Fruit fly (Drosophila melanogaster) whole organism, embryonic: Measurements from ENCODE around the gene unc-119.

Experiments
- Bteb2 ChIP-seq: fragments of 200-800 bp; sonication (Bioruptor generic); optimal IDR thresholded peaks from 2 replicates; lab custom pipeline; 2016; ENCODE audit warnings: missing biosample characterization, missing genetic modification characterization
- CG1024 ChIP-seq: fragments of 200-800 bp; sonication (Bioruptor generic); IDR thresholded peaks from 2 replicates; pipeline ENCODE4 v1.3.6; 2022; ENCODE audit warnings: missing biosample characterization, missing genetic modification characterization
- CG10366 ChIP-seq: fragments of 200-800 bp; sonication (Bioruptor generic); IDR thresholded peaks from 2 replicates; pipeline ENCODE4 v1.3.6; 2022; ENCODE audit warnings: missing biosample characterization, missing genetic modification characterization
- CG10462 ChIP-seq: fragments of 200-800 bp; sonication (Bioruptor generic); optimal IDR thresholded peaks from 2 replicates; lab custom pipeline; 2016; ENCODE audit warnings: missing biosample characterization, missing genetic modification characterization
- CG10979 ChIP-seq: fragments of 200-800 bp; sonication (Bioruptor generic); optimal IDR thresholded peaks from 2 replicates; lab custom pipeline; 2018; ENCODE audit warnings: missing biosample characterization, mild to moderate bottlenecking, missing genetic modification characterization, moderate library complexity
- CG13424 ChIP-seq: fragments of 200-800 bp; sonication (Bioruptor generic); optimal IDR thresholded peaks from 2 replicates; lab custom pipeline; 2019; ENCODE audit warnings: missing biosample characterization, mild to moderate bottlenecking, missing genetic modification characterization, moderate library complexity
- CG1792 ChIP-seq: fragments of 200-800 bp; sonication (Bioruptor generic); optimal IDR thresholded peaks from 2 replicates; lab custom pipeline; 2016; ENCODE audit warnings: missing biosample characterization, missing genetic modification characterization
- CG18262 ChIP-seq: fragments of 200-800 bp; optimal IDR thresholded peaks from 3 replicates; lab custom pipeline; 2019; ENCODE audit warnings: missing biosample characterization, mild to moderate bottlenecking, missing genetic modification characterization, moderate library complexity
- CG2712 ChIP-seq: fragments of 200-800 bp; optimal IDR thresholded peaks from 3 replicates; lab custom pipeline; 2019; ENCODE audit warnings: missing biosample characterization, mild to moderate bottlenecking, missing genetic modification characterization, moderate library complexity
- CG6683 ChIP-seq: fragments of 200-800 bp; sonication (Bioruptor generic); optimal IDR thresholded peaks from 2 replicates; lab custom pipeline; 2017; ENCODE audit warnings: missing biosample characterization, mild to moderate bottlenecking, missing genetic modification characterization, missing genetic modification reagents
- CG7357 ChIP-seq: fragments of 200-800 bp; sonication (Bioruptor generic); IDR thresholded peaks from 3 replicates; pipeline ENCODE4 v1.3.6; 2022; ENCODE audit warnings: missing biosample characterization, missing genetic modification characterization
- CG7839 ChIP-seq: fragments of 200-800 bp; sonication (Bioruptor generic); optimal IDR thresholded peaks from 3 replicates; lab custom pipeline; 2018; ENCODE audit warnings: missing biosample characterization, mild to moderate bottlenecking, missing genetic modification characterization, moderate library complexity
- CG8765 ChIP-seq: fragments of 200-800 bp; sonication (Bioruptor generic); IDR thresholded peaks from 2 replicates; pipeline ENCODE4 v1.3.6; 2022; ENCODE audit warnings: missing biosample characterization, missing genetic modification characterization
- CG9437 ChIP-seq: fragments of 200-800 bp; sonication (Bioruptor generic); optimal IDR thresholded peaks from 2 replicates; lab custom pipeline; 2018; ENCODE audit warnings: missing biosample characterization, mild to moderate bottlenecking, missing genetic modification characterization
- CG9727 ChIP-seq: fragments of 200-800 bp; sonication (Bioruptor generic); optimal IDR thresholded peaks from 3 replicates; lab custom pipeline; 2017; ENCODE audit warnings: missing biosample characterization, mild to moderate bottlenecking, missing genetic modification characterization
- CkIIα-i1 ChIP-seq: fragments of 200-800 bp; sonication (Bioruptor generic); IDR thresholded peaks from 2 replicates; pipeline ENCODE4 v1.3.6; 2022; ENCODE audit warnings: missing biosample characterization, missing genetic modification characterization
- Dref ChIP-seq: fragments of 200-800 bp; sonication (Bioruptor generic); IDR thresholded peaks from 2 replicates; pipeline ENCODE4 v1.3.6; 2022; ENCODE audit warnings: missing biosample characterization, missing genetic modification characterization
- Drgx ChIP-seq: fragments of 200-800 bp; sonication (Bioruptor generic); IDR thresholded peaks from 2 replicates; pipeline ENCODE4 v1.3.6; 2022; ENCODE audit warnings: missing biosample characterization, missing genetic modification characterization
- Gsc ChIP-seq: fragments of 200-800 bp; sonication (Bioruptor generic); IDR thresholded peaks from 2 replicates; pipeline ENCODE4 v1.3.6; 2022; ENCODE audit warnings: missing biosample characterization, missing genetic modification characterization
- HHEX ChIP-seq: fragments of 200-800 bp; sonication (Bioruptor generic); optimal IDR thresholded peaks from 3 replicates; lab custom pipeline; 2017; ENCODE audit warnings: missing biosample characterization, mild to moderate bottlenecking, missing genetic modification characterization, missing genetic modification reagents
- Hr78 ChIP-seq, 2 experiments: fragments of 200-800 bp in 1 of 2; fragments of >200 bp in 1 of 2; sonication (Bioruptor generic) in 1 of 2; optimal IDR thresholded peaks; 2 replicates each; lab custom pipeline; 2017 to 2019; ENCODE audit warnings: missing biosample characterization in 2 of 2, missing genetic modification characterization in 2 of 2, mild to moderate bottlenecking in 1 of 2, moderate library complexity in 1 of 2
- MESR4 ChIP-seq: fragments of 200-800 bp; sonication (Bioruptor generic); optimal IDR thresholded peaks from 2 replicates; lab custom pipeline; 2018; ENCODE audit warnings: missing biosample characterization, mild to moderate bottlenecking, missing genetic modification characterization, moderate library complexity
- NC2α ChIP-seq: fragments of 200-800 bp; sonication (Bioruptor generic); optimal IDR thresholded peaks from 2 replicates; lab custom pipeline; 2016; ENCODE audit warnings: missing biosample characterization, missing genetic modification characterization
- Nf-YB ChIP-seq: fragments of 200-800 bp; sonication (Bioruptor generic); optimal IDR thresholded peaks from 3 replicates; lab custom pipeline; 2019; ENCODE audit warnings: missing biosample characterization, mild to moderate bottlenecking, missing genetic modification characterization, moderate library complexity
- Nf-YC ChIP-seq: fragments of 200-800 bp; optimal IDR thresholded peaks from 3 replicates; lab custom pipeline; 2019; ENCODE audit warnings: missing biosample characterization, mild to moderate bottlenecking, missing genetic modification characterization, moderate library complexity
- NfI ChIP-seq: fragments of 200-800 bp; sonication (Bioruptor generic); optimal IDR thresholded peaks from 3 replicates; lab custom pipeline; 2018; ENCODE audit warnings: missing biosample characterization, mild to moderate bottlenecking, missing genetic modification characterization, moderate library complexity
- Optix ChIP-seq: fragments of 200-800 bp; sonication (Bioruptor generic); IDR thresholded peaks from 3 replicates; pipeline ENCODE4 v1.3.6; 2022; ENCODE audit warnings: missing biosample characterization, missing genetic modification characterization
- Six4 ChIP-seq: fragments of 200-800 bp; sonication (Bioruptor generic); optimal IDR thresholded peaks from 2 replicates; lab custom pipeline; 2016; ENCODE audit warnings: missing biosample characterization, missing genetic modification characterization
- Xbp1 ChIP-seq: fragments of 200-800 bp; sonication (Bioruptor generic); optimal IDR thresholded peaks from 3 replicates; lab custom pipeline; 2016; ENCODE audit warnings: missing biosample characterization, mild to moderate bottlenecking, missing genetic modification characterization
- al ChIP-seq: fragments of 200-800 bp; sonication (Bioruptor generic); IDR thresholded peaks from 2 replicates; pipeline ENCODE4 v1.3.6; 2022; ENCODE audit warnings: missing biosample characterization, missing genetic modification characterization
- ara ChIP-seq: fragments of 200-800 bp; sonication (Bioruptor generic); IDR thresholded peaks from 2 replicates; pipeline ENCODE4 v1.3.6; 2022; ENCODE audit warnings: missing biosample characterization, missing genetic modification characterization
- ase ChIP-seq: fragments of 200-800 bp; sonication (Bioruptor generic); IDR thresholded peaks from 3 replicates; pipeline ENCODE4 v1.3.6; 2022; ENCODE audit warnings: missing biosample characterization, missing genetic modification characterization
- bigmax ChIP-seq: fragments of 200-800 bp; sonication (Bioruptor generic); optimal IDR thresholded peaks from 2 replicates; lab custom pipeline; 2018; ENCODE audit warnings: missing biosample characterization, mild to moderate bottlenecking, missing genetic modification characterization
- bsh ChIP-seq, 2 experiments: fragments of 200-800 bp; sonication (Bioruptor generic); optimal IDR thresholded peaks; 2 replicates each; lab custom pipeline; 2017 to 2018; ENCODE audit warnings: mild to moderate bottlenecking in 2 of 2, missing biosample characterization in 2 of 2, missing genetic modification characterization in 2 of 2, moderate library complexity in 1 of 2
- fru ChIP-seq: fragments of >200 bp; optimal IDR thresholded peaks from 2 replicates; lab custom pipeline; 2017
- fu2 ChIP-seq: fragments of 200-800 bp; sonication (Bioruptor generic); optimal IDR thresholded peaks from 2 replicates; lab custom pipeline; 2016; ENCODE audit warnings: missing biosample characterization, missing genetic modification characterization
- hkb ChIP-seq, 2 experiments: fragments of 200-800 bp in 1 of 2; fragments of >200 bp in 1 of 2; sonication (Bioruptor generic) in 1 of 2; IDR thresholded peaks in 1 of 2; optimal IDR thresholded peaks in 1 of 2; 2 replicates each; pipeline versions ENCODE4 v1.3.6 to Lab custom; 2017 to 2022; ENCODE audit warnings: missing biosample characterization in 1 of 2, missing genetic modification characterization in 1 of 2
- jumu ChIP-seq: fragments of 200-800 bp; sonication (Bioruptor generic); optimal IDR thresholded peaks from 3 replicates; lab custom pipeline; 2016; ENCODE audit warnings: missing biosample characterization, missing genetic modification characterization
- lab ChIP-seq: fragments of 200-800 bp; sonication (Bioruptor generic); optimal IDR thresholded peaks from 3 replicates; lab custom pipeline; 2017; ENCODE audit warnings: missing biosample characterization, missing genetic modification characterization, mild to moderate bottlenecking, moderate library complexity, missing genetic modification reagents
- org-1 ChIP-seq: fragments of 200-800 bp; sonication (Bioruptor generic); optimal IDR thresholded peaks from 2 replicates; lab custom pipeline; 2017; ENCODE audit warnings: missing biosample characterization, missing genetic modification characterization
- psq ChIP-seq: fragments of 200-800 bp; sonication (Bioruptor generic); optimal IDR thresholded peaks from 2 replicates; lab custom pipeline; 2017; ENCODE audit warnings: missing biosample characterization, missing genetic modification characterization
- sc ChIP-seq, 3 experiments: fragments of >200 bp in 2 of 3; fragments of 200-800 bp in 1 of 3; sonication (Bioruptor generic) in 1 of 3; optimal IDR thresholded peaks; 2 replicates in 2 of 3; 3 replicates in 1 of 3; lab custom pipeline; 2017; ENCODE audit warnings: mild to moderate bottlenecking in 1 of 3, missing biosample characterization in 1 of 3, missing genetic modification characterization in 1 of 3, missing genetic modification reagents in 1 of 3
- shn ChIP-seq: fragments of 200-800 bp; sonication (Bioruptor generic); optimal IDR thresholded peaks from 3 replicates; lab custom pipeline; 2016; ENCODE audit warnings: missing biosample characterization, missing genetic modification characterization
- slp2 ChIP-seq: fragments of 200-800 bp; sonication (Bioruptor generic); optimal IDR thresholded peaks from 2 replicates; lab custom pipeline; 2016; ENCODE audit warnings: missing biosample characterization, missing genetic modification characterization
- sob ChIP-seq: fragments of 200-800 bp; sonication (Bioruptor generic); IDR thresholded peaks from 2 replicates; pipeline ENCODE4 v1.3.6; 2022; ENCODE audit warnings: missing biosample characterization, missing genetic modification characterization
- toy ChIP-seq: fragments of 200-800 bp; sonication (Bioruptor generic); IDR thresholded peaks from 2 replicates; pipeline ENCODE4 v1.3.6; 2022; ENCODE audit warnings: missing biosample characterization, missing genetic modification characterization
- zfh2 ChIP-seq: fragments of 200-800 bp; sonication (Bioruptor generic); optimal IDR thresholded peaks from 2 replicates; lab custom pipeline; 2016; ENCODE audit warnings: missing biosample characterization, missing genetic modification characterization

Gene unc-119

DNA sequence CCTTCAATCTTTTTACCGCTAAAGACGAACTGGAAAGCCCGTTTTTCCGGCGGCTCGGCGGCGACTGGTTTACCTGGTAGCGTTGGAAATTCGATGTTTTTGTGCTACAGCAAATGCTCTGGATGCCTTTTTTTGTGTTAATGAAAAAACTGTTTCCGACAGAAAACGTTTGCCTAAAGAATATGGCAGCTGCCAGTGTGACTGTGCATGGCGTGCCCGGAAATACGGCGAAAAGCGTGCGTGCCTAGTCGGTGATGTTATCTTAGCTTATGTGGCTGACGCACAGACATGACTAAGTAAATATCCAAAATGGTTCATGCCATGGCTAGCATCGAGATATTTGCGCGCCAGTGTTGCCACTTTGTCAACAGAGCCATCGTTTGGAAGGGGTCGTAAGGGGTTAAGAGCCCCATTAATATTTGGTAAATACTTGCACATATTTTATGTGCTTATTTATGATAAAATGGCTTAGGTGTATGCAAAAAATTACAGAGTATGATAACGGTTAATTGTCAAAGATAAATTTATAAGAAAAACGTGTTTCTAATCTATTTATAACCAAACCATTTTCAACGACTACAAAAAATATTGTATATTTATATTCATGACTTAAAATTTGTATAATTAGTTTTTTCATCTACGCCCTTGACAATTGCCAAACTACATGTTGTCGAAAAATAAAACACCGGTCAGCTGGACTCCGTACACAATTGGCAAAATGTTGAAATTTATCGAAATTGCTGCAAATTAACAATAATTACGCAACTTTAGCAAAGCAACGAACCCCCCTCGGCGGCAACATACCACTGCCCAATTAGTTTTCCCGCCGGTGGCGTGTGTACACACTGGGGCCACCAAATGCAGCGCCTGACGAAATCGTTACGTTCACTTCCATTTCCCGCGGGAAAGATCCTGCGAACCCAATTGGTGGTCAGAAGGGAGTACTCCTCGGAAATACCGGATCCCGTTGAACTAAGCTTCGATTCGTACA is 4.8 kb downstream of the unc-119 start, which contains the start of gene CG2059 (continued):
- TF ChIP-seq CG1024 (GFP tag; lab: Robert Waterston, UW) = 0 out of 2 replicates have a peak, but pooled peaks have one; percentile 27
- peak; percentile 3 for TF ChIP-seq org-1
- no peak for TF ChIP-seq fru (lab: Kevin White, UChicago)
- peak; percentile 60 for TF ChIP-seq shn (GFP tag; lab: Kevin White, UChicago)
- TF ChIP-seq sob (GFP tag; lab: Robert Waterston, UW) = peak; percentile 75
- TF ChIP-seq Nf-YB (GFP tag; lab: Kevin White, UChicago) = peak; percentile 23
- peak; percentile 47 for TF ChIP-seq CG7839 (tag; lab: Kevin White, UChicago)
- TF ChIP-seq zfh2 (GFP tag; lab: Kevin White, UChicago) = peak; percentile 67
- TF ChIP-seq CG10366 (GFP tag; lab: Robert Waterston, UW) = peak; percentile 47
- TF ChIP-seq Dref (GFP tag; lab: Robert Waterston, UW) = peak; percentile 65
- TF ChIP-seq NfI (GFP tag; lab: Kevin White, UChicago) = peak; percentile 38
- no peak for TF ChIP-seq NC2α
- TF ChIP-seq MESR4 = peak; percentile 95
- peak; percentile 55 for TF ChIP-seq lab (GFP tag; lab: Kevin White, UChicago)
- no peak for TF ChIP-seq toy (GFP tag; lab: Robert Waterston, UW)
- TF ChIP-seq ara (GFP tag; lab: Robert Waterston, UW) = no peak
- TF ChIP-seq CG13424 (tag; lab: Kevin White, UChicago) = peak; percentile 37
- TF ChIP-seq Bteb2 (GFP tag; lab: Kevin White, UChicago) = peak; percentile 13
- TF ChIP-seq bsh (GFP tag; optimal IDR thresholded peaks at IDR 0.05; lab: Kevin White, UChicago) = peak in 1 of 2 experiments; percentile 22
- TF ChIP-seq Hr78 (GFP tag; optimal IDR thresholded peaks at IDR 0.05; lab: Kevin White, UChicago) = no peak
- TF ChIP-seq Gsc (GFP tag; lab: Robert Waterston, UW) = no peak
- 0 out of 2 replicates have a peak, but pooled peaks have one; percentile 24 for TF ChIP-seq CkIIα-i1 (GFP tag; lab: Robert Waterston, UW)
- TF ChIP-seq psq (GFP tag; lab: Kevin White, UChicago) = no peak
- TF ChIP-seq Six4 (GFP tag; lab: Kevin White, UChicago) = no peak
- TF ChIP-seq CG10979 (tag; lab: Kevin White, UChicago) = peak; percentile 24
- TF ChIP-seq jumu (GFP tag; lab: Kevin White, UChicago) = peak; percentile 69
- TF ChIP-seq hkb (optimal IDR thresholded peaks at IDR 0.05; lab: Kevin White, UChicago) = no peak
- peak; percentile 32; the same call in 1 of the 2 replicates for TF ChIP-seq hkb (GFP tag; IDR thresholded peaks at IDR 0.05; lab: Robert Waterston, UW)
- TF ChIP-seq CG8765 (GFP tag; lab: Robert Waterston, UW) = 0 out of 2 replicates have a peak, but pooled peaks have one; percentile 23
- TF ChIP-seq CG18262 (tag; lab: Kevin White, UChicago) = peak; percentile 44
- TF ChIP-seq Nf-YC (tag; lab: Kevin White, UChicago) = peak; percentile 17
- no peak for TF ChIP-seq CG10462 (GFP tag; lab: Kevin White, UChicago)
- peak; percentile 41 for TF ChIP-seq HHEX (GFP tag; lab: Kevin White, UChicago)
- no peak for TF ChIP-seq Optix
- TF ChIP-seq CG1792 (GFP tag; lab: Kevin White, UChicago) = peak; percentile 15
- TF ChIP-seq Xbp1 = peak; percentile 63
- peak; percentile 31 for TF ChIP-seq CG9437 (GFP tag; lab: Kevin White, UChicago)
- TF ChIP-seq sc (optimal IDR thresholded peaks at IDR 0.05; lab: Kevin White, UChicago) = no peak
- no peak for TF ChIP-seq sc (GFP tag; optimal IDR thresholded peaks at IDR 0.05; lab: Kevin White, UChicago)
- TF ChIP-seq CG7357 (GFP tag; lab: Robert Waterston, UW) = no peak
- TF ChIP-seq CG2712 = peak; percentile 53
- TF ChIP-seq CG6683 (GFP tag; lab: Kevin White, UChicago) = no peak
- peak; percentile 31 for TF ChIP-seq slp2
- peak; percentile 49 for TF ChIP-seq CG9727 (GFP tag; lab: Kevin White, UChicago)
- peak; percentile 53; the same call in 1 of the 3 replicates for TF ChIP-seq ase
- peak; percentile 53 for TF ChIP-seq bigmax (GFP tag; lab: Kevin White, UChicago)
- peak; percentile 6; the same call in 1 of the 2 replicates for TF ChIP-seq al
- TF ChIP-seq fu2 (GFP tag; lab: Kevin White, UChicago) = no peak
- no peak for TF ChIP-seq Drgx (GFP tag; lab: Robert Waterston, UW)
